Worm (Caenorhabditis elegans) whole organism, L4 larva: ENCODE results near the gene K09E2.3.

ENCODE experiments used
- F44E2.7 ChIP-seq: fragments of 200-800 bp; sonication (Bioruptor generic); IDR thresholded peaks from 2 replicates; pipeline ENCODE4 v2.1.2; 2022; ENCODE audit warnings: missing genetic modification characterization, missing compliant biosample characterization
- F49E8.2 ChIP-seq: sonication (generic microtip); optimal IDR thresholded peaks from 2 replicates; lab custom pipeline; 2016; ENCODE audit warnings: missing compliant biosample characterization, mild to moderate bottlenecking, missing genetic modification characterization, borderline replicate concordance
- R02D3.7 ChIP-seq: fragments of 150-350 bp; sonication (generic microtip); optimal IDR thresholded peaks from 3 replicates; lab custom pipeline; 2014; ENCODE audit warnings: missing biosample characterization, missing genetic modification characterization
- Y105C5A.15 ChIP-seq: fragments of 200-800 bp; sonication (Bioruptor generic); IDR thresholded peaks from 2 replicates; pipeline ENCODE4 v1.3.6; 2022; ENCODE audit warnings: missing genetic modification characterization, missing compliant biosample characterization
- Y48G9A.11 ChIP-seq: fragments of 200-800 bp; sonication (Bioruptor generic); IDR thresholded peaks from 2 replicates; pipeline ENCODE4 v1.3.6; 2022; ENCODE audit warnings: missing genetic modification reagents, missing genetic modification characterization, missing compliant biosample characterization
- ZK337.2 ChIP-seq: fragments of 200-800 bp; sonication (Bioruptor generic); IDR thresholded peaks from 2 replicates; pipeline ENCODE4 v1.3.6; 2022; ENCODE audit warnings: missing genetic modification reagents, missing genetic modification characterization, missing compliant biosample characterization
- ama-1 ChIP-seq: fragments of 150-350 bp; optimal IDR thresholded peaks from 2 replicates; lab custom pipeline; 2014; ENCODE audit warnings: inconsistent platforms, mixed read lengths
- arid-1 ChIP-seq: fragments of 200-800 bp; sonication (Bioruptor generic); conservative IDR thresholded peaks from 2 replicates; pipeline ENCODE4 v1.3.6; 2022; ENCODE audit warnings: missing genetic modification reagents, missing genetic modification characterization, missing compliant biosample characterization
- ceh-32 ChIP-seq: sonication (generic microtip); optimal IDR thresholded peaks from 2 replicates; lab custom pipeline; 2016; ENCODE audit warnings: mild to moderate bottlenecking, missing genetic modification characterization, missing compliant biosample characterization; ENCODE audit not compliant: poor library complexity
- ceh-44 ChIP-seq: fragments of 200-800 bp; sonication (Bioruptor generic); IDR thresholded peaks from 2 replicates; pipeline ENCODE4 v1.3.6; 2022; ENCODE audit warnings: missing genetic modification reagents, missing genetic modification characterization, missing compliant biosample characterization
- ces-1 ChIP-seq: fragments of 150-350 bp; sonication (generic microtip); optimal IDR thresholded peaks from 4 replicates; lab custom pipeline; 2014; ENCODE audit warnings: missing biosample characterization, missing genetic modification reagents, missing genetic modification characterization
- cey-2 ChIP-seq: sonication (generic microtip); optimal IDR thresholded peaks from 3 replicates; lab custom pipeline; 2017; ENCODE audit warnings: missing genetic modification characterization, mild to moderate bottlenecking, missing compliant biosample characterization, antibody characterized with exemption, borderline replicate concordance; ENCODE audit not compliant: insufficient read depth
- ctbp-1 ChIP-seq: fragments of 200-800 bp; sonication (Bioruptor generic); IDR thresholded peaks from 2 replicates; pipeline ENCODE4 v1.3.6; 2022; ENCODE audit warnings: missing genetic modification reagents, missing genetic modification characterization, missing compliant biosample characterization
- daf-16 ChIP-seq, 3 experiments: sonication (generic microtip); optimal IDR thresholded peaks; 2 replicates each; lab custom pipeline; 2016 to 2017; ENCODE audit warnings: missing genetic modification characterization in 3 of 3, missing genetic modification reagents in 3 of 3, mild to moderate bottlenecking in 2 of 3, missing compliant biosample characterization in 2 of 3, missing biosample characterization in 1 of 3, moderate library complexity in 1 of 3
- daf-8 ChIP-seq: fragments of 200-800 bp; sonication (Bioruptor generic); IDR thresholded peaks from 2 replicates; pipeline ENCODE4 v1.3.6; 2022; ENCODE audit warnings: missing genetic modification characterization, missing compliant biosample characterization
- dmd-6 ChIP-seq: fragments of 200-800 bp; sonication (Bioruptor generic); IDR thresholded peaks from 2 replicates; pipeline ENCODE4 v1.3.6; 2022; ENCODE audit warnings: missing genetic modification reagents, missing genetic modification characterization, missing compliant biosample characterization
- dmd-8 ChIP-seq: fragments of 200-800 bp; sonication (Bioruptor generic); IDR thresholded peaks from 2 replicates; pipeline ENCODE4 v1.3.6; 2022; ENCODE audit warnings: missing genetic modification characterization, missing compliant biosample characterization
- duxl-1 ChIP-seq: sonication (generic microtip); optimal IDR thresholded peaks from 2 replicates; lab custom pipeline; 2016; ENCODE audit warnings: mild to moderate bottlenecking, missing genetic modification characterization, moderate library complexity, missing compliant biosample characterization; ENCODE audit not compliant: poor library complexity
- dve-1 ChIP-seq: sonication (generic microtip); optimal IDR thresholded peaks from 2 replicates; lab custom pipeline; 2017; ENCODE audit warnings: antibody characterized with exemption, mild to moderate bottlenecking, missing genetic modification characterization, missing compliant biosample characterization; ENCODE audit not compliant: insufficient read depth
- fos-1 ChIP-seq: fragments of 150-350 bp; optimal IDR thresholded peaks from 2 replicates; lab custom pipeline; 2014; ENCODE audit warnings: missing biosample characterization, missing genetic modification characterization
- hlh-11 ChIP-seq: fragments of 200-800 bp; sonication (Bioruptor generic); optimal IDR thresholded peaks from 2 replicates; lab custom pipeline; 2018; ENCODE audit warnings: mild to moderate bottlenecking, missing genetic modification characterization, missing compliant biosample characterization
- hlh-30 ChIP-seq: sonication (generic microtip); optimal IDR thresholded peaks from 2 replicates; lab custom pipeline; 2017; ENCODE audit warnings: antibody characterized with exemption, mild to moderate bottlenecking, missing genetic modification characterization, missing compliant biosample characterization; ENCODE audit not compliant: insufficient read depth
- jun-1 ChIP-seq: fragments of 150-350 bp; optimal IDR thresholded peaks from 2 replicates; lab custom pipeline; 2014; ENCODE audit warnings: missing biosample characterization, missing genetic modification reagents, missing genetic modification characterization
- lim-7 ChIP-seq: fragments of 200-800 bp; sonication (Bioruptor generic); IDR thresholded peaks from 2 replicates; pipeline ENCODE4 v1.3.6; 2022; ENCODE audit warnings: missing genetic modification characterization, missing compliant biosample characterization
- lin-1 ChIP-seq: fragments of 200-800 bp; sonication (Bioruptor generic); IDR thresholded peaks from 2 replicates; pipeline ENCODE4 v1.3.6; 2022; ENCODE audit warnings: missing genetic modification reagents, missing genetic modification characterization, missing compliant biosample characterization
- lin-29 ChIP-seq: fragments of 200-800 bp; sonication (Bioruptor generic); IDR thresholded peaks from 2 replicates; pipeline ENCODE4 v1.3.6; 2022; ENCODE audit warnings: missing genetic modification reagents, missing genetic modification characterization, missing compliant biosample characterization
- lin-38 ChIP-seq: fragments of 200-800 bp; sonication (Bioruptor generic); IDR thresholded peaks from 2 replicates; pipeline ENCODE4 v1.3.6; 2022; ENCODE audit warnings: missing genetic modification reagents, missing genetic modification characterization, missing compliant biosample characterization
- lin-39 ChIP-seq: fragments of 150-350 bp; optimal IDR thresholded peaks from 2 replicates; lab custom pipeline; 2014; ENCODE audit warnings: missing biosample characterization, missing genetic modification reagents, missing genetic modification characterization
- madf-5 ChIP-seq, 2 experiments: fragments of 200-800 bp; sonication (Bioruptor generic); IDR thresholded peaks; 2 replicates each; pipeline ENCODE4 v1.3.6; 2022; ENCODE audit warnings: missing compliant biosample characterization in 2 of 2, missing genetic modification characterization in 2 of 2
- mdl-1 ChIP-seq, 2 experiments: fragments of 150-350 bp in 1 of 2; sonication (generic microtip) in 1 of 2; optimal IDR thresholded peaks; 2 replicates each; lab custom pipeline; 2014 to 2017; ENCODE audit warnings: missing biosample characterization in 2 of 2, missing genetic modification characterization in 2 of 2
- mep-1 ChIP-seq: fragments of 150-350 bp; sonication (generic microtip); optimal IDR thresholded peaks from 3 replicates; lab custom pipeline; 2014; ENCODE audit warnings: missing biosample characterization, missing genetic modification characterization
- mes-2 ChIP-seq: sonication (generic microtip); optimal IDR thresholded peaks from 2 replicates; lab custom pipeline; 2016; ENCODE audit warnings: missing genotype, mild to moderate bottlenecking, missing genetic modification characterization, missing compliant biosample characterization; ENCODE audit not compliant: poor library complexity, severe bottlenecking
- nhr-10 ChIP-seq: fragments of 150-350 bp; optimal IDR thresholded peaks from 2 replicates; lab custom pipeline; 2014; ENCODE audit warnings: missing biosample characterization, missing genetic modification characterization
- nhr-102 ChIP-seq: sonication (generic microtip); optimal IDR thresholded peaks from 2 replicates; lab custom pipeline; 2016; ENCODE audit warnings: mild to moderate bottlenecking, missing genetic modification characterization, moderate library complexity, missing compliant biosample characterization
- nhr-111 ChIP-seq: fragments of 200-800 bp; sonication (Bioruptor generic); optimal IDR thresholded peaks from 2 replicates; lab custom pipeline; 2018; ENCODE audit warnings: mild to moderate bottlenecking, missing genetic modification characterization, missing compliant biosample characterization
- nhr-28 ChIP-seq: fragments of 150-350 bp; optimal IDR thresholded peaks from 2 replicates; lab custom pipeline; 2014; ENCODE audit warnings: missing biosample characterization, missing genetic modification characterization
- nhr-42 ChIP-seq: fragments of 200-800 bp; sonication (Bioruptor generic); IDR thresholded peaks from 2 replicates; pipeline ENCODE4 v1.3.6; 2022; ENCODE audit warnings: missing genetic modification characterization, missing compliant biosample characterization
- nhr-6 ChIP-seq: fragments of 150-350 bp; optimal IDR thresholded peaks from 2 replicates; lab custom pipeline; 2014; ENCODE audit warnings: missing biosample characterization, missing genetic modification characterization
- pha-4 ChIP-seq, 2 experiments: fragments of 150-350 bp in 1 of 2; fragments of 200-800 bp in 1 of 2; sonication (Bioruptor generic) in 1 of 2; IDR thresholded peaks in 1 of 2; optimal IDR thresholded peaks in 1 of 2; 2 replicates each; pipeline versions ENCODE4 v1.3.6 to Lab custom; 2014 to 2022; ENCODE audit warnings: missing genetic modification characterization in 2 of 2, missing genetic modification reagents in 2 of 2, missing biosample characterization in 1 of 2, missing compliant biosample characterization in 1 of 2
- pqm-1 ChIP-seq: sonication (generic microtip); optimal IDR thresholded peaks from 2 replicates; lab custom pipeline; 2017; ENCODE audit warnings: missing biosample characterization, missing genetic modification characterization
- saeg-2 ChIP-seq: fragments of 200-800 bp; sonication (Bioruptor generic); IDR thresholded peaks from 2 replicates; pipeline ENCODE4 v1.3.6; 2022; ENCODE audit warnings: missing genetic modification reagents, missing genetic modification characterization, missing compliant biosample characterization
- sdz-12 ChIP-seq: fragments of 200-800 bp; sonication (Bioruptor generic); optimal IDR thresholded peaks from 2 replicates; lab custom pipeline; 2018; ENCODE audit warnings: mild to moderate bottlenecking, missing genetic modification characterization, missing compliant biosample characterization
- snpc-1.2 ChIP-seq: fragments of 200-800 bp; sonication (Bioruptor generic); IDR thresholded peaks from 2 replicates; pipeline ENCODE4 v1.3.6; 2022; ENCODE audit warnings: missing genetic modification reagents, missing genetic modification characterization, missing compliant biosample characterization
- spr-1 ChIP-seq: sonication (generic microtip); optimal IDR thresholded peaks from 2 replicates; lab custom pipeline; 2016; ENCODE audit warnings: mild to moderate bottlenecking, missing genetic modification characterization, missing compliant biosample characterization
- tag-97 ChIP-seq: fragments of 200-800 bp; sonication (Bioruptor generic); IDR thresholded peaks from 2 replicates; pipeline ENCODE4 v1.3.6; 2022; ENCODE audit warnings: missing genetic modification characterization, missing compliant biosample characterization
- unc-62 ChIP-seq, 3 experiments: fragments of 150-350 bp in 1 of 3; sonication (generic microtip); optimal IDR thresholded peaks in 2 of 3; peaks in 1 of 3; 1 replicate in 1 of 3; 2 replicates in 2 of 3; lab custom pipeline; 2014 to 2017; ENCODE audit warnings: missing biosample characterization in 3 of 3, missing genetic modification characterization in 3 of 3, missing genetic modification reagents in 3 of 3, missing genotype in 1 of 3
- zfp-3 ChIP-seq: fragments of 200-800 bp; sonication (Bioruptor generic); conservative IDR thresholded peaks from 2 replicates; pipeline ENCODE4 v1.3.6; 2022; ENCODE audit warnings: missing genetic modification reagents, missing genetic modification characterization, missing compliant biosample characterization
- zip-11 ChIP-seq: fragments of 200-800 bp; sonication (Bioruptor generic); IDR thresholded peaks from 2 replicates; pipeline ENCODE4 v1.3.6; 2022; ENCODE audit warnings: missing genetic modification characterization, missing compliant biosample characterization

The K09E2.3 gene

ce11 chrX:8713754-8714295, 40.9 kb downstream of the K09E2.3 start, which contains the start of gene F53A9.6:
F53A9.6 (minus strand) TSS chrX:8713804.
- no peak for TF ChIP-seq fos-1
- peak; percentile 63 for TF ChIP-seq hlh-30
- TF ChIP-seq nhr-102 (tag; lab: Kevin White, UChicago): no peak
- no peak for TF ChIP-seq madf-5 (GFP tag; IDR thresholded peaks at IDR 0.05; lab: Robert Waterston, UW)
- TF ChIP-seq daf-16 (GFP tag; optimal IDR thresholded peaks at IDR 0.05; lab: Kevin White, UChicago): no peak
- peak; percentile 47 for TF ChIP-seq daf-16 (tag; optimal IDR thresholded peaks at IDR 0.05; lab: Kevin White, UChicago)
- TF ChIP-seq unc-62 (GFP tag; optimal IDR thresholded peaks at IDR 0.05 in 1 of 2; lab: Kevin White, UChicago): peak in 1 of 2 experiments; percentile 78
- no peak for TF ChIP-seq unc-62 (tag; optimal IDR thresholded peaks at IDR 0.05; lab: Kevin White, UChicago)
- no peak for TF ChIP-seq Y105C5A.15
- no peak for TF ChIP-seq R02D3.7 (tag; lab: Kevin White, UChicago)
- TF ChIP-seq saeg-2: no peak
- no peak for TF ChIP-seq duxl-1 (tag; lab: Kevin White, UChicago)
- no peak for TF ChIP-seq snpc-1.2 (GFP tag; lab: Robert Waterston, UW)
- TF ChIP-seq tag-97 (GFP tag; lab: Robert Waterston, UW): no peak
- peak; percentile 33 for TF ChIP-seq mep-1
- peak; percentile 40 for TF ChIP-seq hlh-11
- peak; percentile 79 for TF ChIP-seq dve-1 (tag; lab: Kevin White, UChicago)
- no peak for TF ChIP-seq nhr-10 (tag; lab: Kevin White, UChicago)
- no peak for TF ChIP-seq arid-1
- no peak for TF ChIP-seq ces-1
- no peak for TF ChIP-seq spr-1 (tag; lab: Kevin White, UChicago)
- TF ChIP-seq zip-11 (GFP tag; lab: Robert Waterston, UW): no peak
- TF ChIP-seq ctbp-1 (GFP tag; lab: Robert Waterston, UW): no peak
- TF ChIP-seq ceh-32 (tag; lab: Kevin White, UChicago): no peak
- TF ChIP-seq pha-4 (GFP tag; IDR thresholded peaks at IDR 0.05; lab: Robert Waterston, UW): no peak
- no peak for TF ChIP-seq pha-4 (tag; optimal IDR thresholded peaks at IDR 0.05; lab: Kevin White, UChicago)
- TF ChIP-seq lim-7 (GFP tag; lab: Robert Waterston, UW): no peak
- TF ChIP-seq ceh-44 (GFP tag; lab: Robert Waterston, UW): no peak
- TF ChIP-seq cey-2 (tag; lab: Kevin White, UChicago): no peak
- no peak for TF ChIP-seq lin-39 (tag; lab: Kevin White, UChicago)
- TF ChIP-seq daf-8: no peak
- TF ChIP-seq nhr-42: no peak
- no peak for TF ChIP-seq nhr-28 (tag; lab: Kevin White, UChicago)
- no peak for TF ChIP-seq F44E2.7 (GFP tag; lab: Robert Waterston, UW)
- no peak for TF ChIP-seq ama-1 (lab: Kevin White, UChicago)
- no peak for TF ChIP-seq lin-1 (GFP tag; lab: Robert Waterston, UW)
- no peak for TF ChIP-seq mdl-1 (tag; optimal IDR thresholded peaks at IDR 0.05; lab: Kevin White, UChicago)
- no peak for TF ChIP-seq F49E8.2
- TF ChIP-seq sdz-12 (GFP tag; lab: Kevin White, UChicago): no peak
- TF ChIP-seq nhr-111 (GFP tag; lab: Kevin White, UChicago): no peak
- peak; percentile 86 for TF ChIP-seq nhr-6
- no peak for TF ChIP-seq Y48G9A.11 (GFP tag; lab: Robert Waterston, UW)
- TF ChIP-seq mes-2: peak; percentile 21
- TF ChIP-seq jun-1 (tag; lab: Kevin White, UChicago): no peak
- no peak for TF ChIP-seq ZK337.2 (GFP tag; lab: Robert Waterston, UW)
- no peak for TF ChIP-seq zfp-3
- peak; percentile 23 for TF ChIP-seq pqm-1
- no peak for TF ChIP-seq dmd-8 (GFP tag; lab: Robert Waterston, UW)
- TF ChIP-seq lin-29 (GFP tag; lab: Robert Waterston, UW): no peak
- TF ChIP-seq lin-38: no peak
- TF ChIP-seq dmd-6 (GFP tag; lab: Robert Waterston, UW): peak; percentile 45; the same call in 1 of the 2 replicates
